Worm (Caenorhabditis elegans) whole organism, midembryonic: Measurements from ENCODE around the gene sel-1.

ENCODE experiments used
- T22C8.4 ChIP-seq: fragments of 200-800 bp; sonication (Bioruptor generic); IDR thresholded peaks from 2 replicates; pipeline ENCODE4 v1.3.6; 2022; ENCODE audit warnings: missing genetic modification characterization, missing compliant biosample characterization
- cog-1 ChIP-seq: sonication (generic microtip); optimal IDR thresholded peaks from 2 replicates; lab custom pipeline; 2016; ENCODE audit warnings: missing genetic modification characterization, missing compliant biosample characterization
- flt-1 ChIP-seq: fragments of 200-800 bp; sonication (Bioruptor generic); IDR thresholded peaks from 2 replicates; pipeline ENCODE4 v1.3.6; 2022; ENCODE audit warnings: missing genetic modification characterization, missing compliant biosample characterization
- klf-2 ChIP-seq: fragments of 200-800 bp; sonication (Bioruptor generic); conservative IDR thresholded peaks from 2 replicates; pipeline ENCODE4 v1.3.6; 2022; ENCODE audit warnings: missing genetic modification reagents, missing genetic modification characterization, missing compliant biosample characterization
- med-1 ChIP-seq: sonication (generic microtip); optimal IDR thresholded peaks from 2 replicates; lab custom pipeline; 2017; ENCODE audit warnings: missing genetic modification characterization, mild to moderate bottlenecking, missing compliant biosample characterization, antibody characterized with exemption, missing genetic modification reagents; ENCODE audit not compliant: insufficient read depth
- ref-1 ChIP-seq: fragments of 200-800 bp; sonication (Bioruptor generic); conservative IDR thresholded peaks from 2 replicates; pipeline ENCODE4 v1.3.6; 2022; ENCODE audit warnings: missing genetic modification reagents, missing genetic modification characterization, missing compliant biosample characterization
- tab-1 ChIP-seq: fragments of 200-800 bp; sonication (Bioruptor generic); IDR thresholded peaks from 2 replicates; pipeline ENCODE4 v1.3.6; 2022; ENCODE audit warnings: missing genetic modification characterization, missing compliant biosample characterization
- ztf-23 ChIP-seq: fragments of 200-800 bp; sonication (Bioruptor generic); IDR thresholded peaks from 2 replicates; pipeline ENCODE4 v1.3.6; 2022; ENCODE audit warnings: missing genetic modification reagents, missing genetic modification characterization, missing compliant biosample characterization
- ztf-29 ChIP-seq: fragments of 200-800 bp; sonication (Bioruptor generic); IDR thresholded peaks from 2 replicates; pipeline ENCODE4 v1.3.6; 2022; ENCODE audit warnings: missing genetic modification reagents, missing genetic modification characterization, missing compliant biosample characterization

DNA sequence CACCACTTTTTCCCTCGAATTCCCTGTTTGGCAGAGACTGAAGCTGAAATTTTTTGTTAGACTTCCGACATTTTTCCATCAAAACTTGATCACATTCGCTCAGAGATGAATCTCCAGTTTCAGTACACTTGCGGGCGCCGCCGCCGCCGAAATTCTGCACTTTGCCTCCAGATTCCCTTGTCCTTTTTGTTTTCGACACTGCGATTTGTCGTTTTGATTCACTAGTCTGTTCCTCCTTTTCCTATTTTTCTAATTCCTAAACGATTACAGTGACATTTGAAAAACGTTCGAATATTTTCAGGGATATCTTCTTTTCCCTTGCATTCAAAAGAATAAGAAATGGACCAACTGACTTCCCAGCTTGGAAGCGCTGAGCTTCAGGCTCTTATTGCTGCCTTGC, 19.8 kb upstream of the sel-1 start, which contains the start of gene F45D3.2:
- no peak for TF ChIP-seq tab-1
- no peak for TF ChIP-seq ztf-23 (GFP tag; lab: Robert Waterston, UW)
- no peak for TF ChIP-seq ref-1 (GFP tag; lab: Robert Waterston, UW)
- no peak for TF ChIP-seq cog-1 (tag; lab: Kevin White, UChicago)
- TF ChIP-seq flt-1 = no peak
- no peak for TF ChIP-seq T22C8.4
- TF ChIP-seq med-1 (GFP tag; lab: Kevin White, UChicago) = no peak
- TF ChIP-seq ztf-29 = no peak
- no peak for TF ChIP-seq klf-2 (GFP tag; lab: Robert Waterston, UW)
